Fruit fly (Drosophila melanogaster) Kc167 (cell line): ENCODE results near the gene tal-1A.

Source experiments
- Myc ChIP-seq: fragments of >200 bp; optimal IDR thresholded peaks from 2 replicates; lab custom pipeline; 2017; ENCODE audit warnings: missing external identifiers
- h ChIP-seq: fragments of >200 bp; optimal IDR thresholded peaks from 3 replicates; lab custom pipeline; 2018; ENCODE audit warnings: missing external identifiers
- psq ChIP-seq: fragments of >200 bp; optimal IDR thresholded peaks from 2 replicates; lab custom pipeline; 2017; ENCODE audit warnings: missing external identifiers
- ttk ChIP-seq: sonication (Bioruptor generic); optimal IDR thresholded peaks from 2 replicates; lab custom pipeline; 2017; ENCODE audit warnings: missing external identifiers

DNA sequence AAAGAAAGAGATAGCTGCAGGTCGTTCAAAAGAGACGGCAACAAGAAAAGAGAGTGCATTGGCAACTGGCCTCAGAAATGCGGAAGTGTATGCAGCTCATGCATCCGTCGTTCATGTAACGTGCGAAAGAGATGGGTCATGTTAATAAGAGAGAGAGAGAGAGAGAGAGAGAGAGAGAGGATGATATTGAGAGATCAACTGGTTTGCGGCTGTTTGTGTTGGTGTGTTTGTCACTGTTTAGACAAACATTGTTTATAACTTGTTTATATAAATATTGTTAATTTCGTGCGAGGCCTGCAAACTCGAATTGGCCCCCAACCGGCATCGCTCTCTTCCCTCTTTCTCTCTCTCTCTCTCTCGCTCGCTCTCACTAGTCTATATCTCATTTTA, 18.2 kb upstream of the tal-1A start:
- TF ChIP-seq h (lab: Kevin White, UChicago), result no peak
- TF ChIP-seq ttk (lab: Kevin White, UChicago), result no peak
- TF ChIP-seq psq (lab: Kevin White, UChicago), result no peak
- TF ChIP-seq Myc (lab: Kevin White, UChicago), result no peak
